Fruit fly (Drosophila melanogaster) whole organism, wandering third instar larva: ENCODE data around the gene CG32036.

Experiments used
- Abd-B ChIP-seq: fragments of >200 bp; optimal IDR thresholded peaks from 2 replicates; lab custom pipeline; 2017; ENCODE audit warnings: missing biosample characterization, missing genetic modification characterization
- CG32264 ChIP-seq: fragments of 200-800 bp; sonication (Bioruptor generic); optimal IDR thresholded peaks from 2 replicates; lab custom pipeline; 2016; ENCODE audit warnings: missing biosample characterization, missing genetic modification characterization
- CG9705 ChIP-seq: fragments of 200-800 bp; sonication (Bioruptor generic); optimal IDR thresholded peaks from 2 replicates; lab custom pipeline; 2018; ENCODE audit warnings: missing biosample characterization, mild to moderate bottlenecking, missing genetic modification characterization
- CrebA ChIP-seq: fragments of 200-800 bp; sonication (Bioruptor generic); optimal IDR thresholded peaks from 2 replicates; lab custom pipeline; 2016; ENCODE audit warnings: missing biosample characterization, mild to moderate bottlenecking, missing genetic modification characterization, borderline replicate concordance
- Dfd ChIP-seq: fragments of >200 bp; optimal IDR thresholded peaks from 2 replicates; lab custom pipeline; 2017; ENCODE audit warnings: missing biosample characterization, missing genetic modification characterization
- Dif ChIP-seq: fragments of 200-275, 200-300 bp; sonication (Bioruptor generic); optimal IDR thresholded peaks from 2 replicates; lab custom pipeline; 2018; ENCODE audit warnings: missing biosample characterization, missing genetic modification characterization; ENCODE audit not compliant: partially characterized antibody
- GATAd ChIP-seq: sonication (Bioruptor generic); optimal IDR thresholded peaks from 2 replicates; lab custom pipeline; 2016; ENCODE audit warnings: missing biosample characterization, missing genetic modification characterization
- HLH106 ChIP-seq: fragments of 200-800 bp; optimal IDR thresholded peaks from 3 replicates; lab custom pipeline; 2019; ENCODE audit warnings: missing biosample characterization, mild to moderate bottlenecking, missing genetic modification characterization, moderate library complexity
- Hnf4 ChIP-seq: fragments of 200-800 bp; sonication (Bioruptor generic); optimal IDR thresholded peaks from 2 replicates; lab custom pipeline; 2016; ENCODE audit warnings: missing biosample characterization, mild to moderate bottlenecking, missing genetic modification characterization
- Hr78 ChIP-seq: fragments of >200 bp; optimal IDR thresholded peaks from 2 replicates; lab custom pipeline; 2017; ENCODE audit warnings: missing biosample characterization, missing genetic modification characterization
- Hr83 ChIP-seq: fragments of 200-300 bp; sonication (Bioruptor generic); optimal IDR thresholded peaks from 2 replicates; lab custom pipeline; 2016; ENCODE audit warnings: missing biosample characterization, mild to moderate bottlenecking, missing genetic modification characterization, moderate library complexity; ENCODE audit not compliant: poor library complexity, severe bottlenecking
- Jra ChIP-seq: sonication (Bioruptor generic); optimal IDR thresholded peaks from 2 replicates; lab custom pipeline; 2016; ENCODE audit warnings: missing biosample characterization, missing genetic modification characterization
- Mio ChIP-seq: sonication (Bioruptor generic); optimal IDR thresholded peaks from 2 replicates; lab custom pipeline; 2016; ENCODE audit warnings: missing biosample characterization, missing genetic modification characterization
- Myc ChIP-seq: fragments of >200 bp; optimal IDR thresholded peaks from 2 replicates; lab custom pipeline; 2017
- N ChIP-seq: fragments of >200 bp; optimal IDR thresholded peaks from 2 replicates; lab custom pipeline; 2018; ENCODE audit warnings: missing biosample characterization, missing external identifiers, missing genetic modification characterization
- OdsH ChIP-seq: fragments of 200-800 bp; sonication (Bioruptor generic); optimal IDR thresholded peaks from 2 replicates; lab custom pipeline; 2016; ENCODE audit warnings: missing biosample characterization, mild to moderate bottlenecking, missing genetic modification characterization
- Rel ChIP-seq, 2 experiments: fragments of 200-800 bp; sonication (Bioruptor generic) in 1 of 2; optimal IDR thresholded peaks; 2 replicates in 1 of 2; 3 replicates in 1 of 2; lab custom pipeline; 2016 to 2019; ENCODE audit warnings: mild to moderate bottlenecking in 2 of 2, missing biosample characterization in 2 of 2, missing genetic modification characterization in 2 of 2, moderate library complexity in 1 of 2
- Sp1 ChIP-seq: fragments of 200-800 bp; sonication (Bioruptor generic); optimal IDR thresholded peaks from 3 replicates; lab custom pipeline; 2019; ENCODE audit warnings: missing biosample characterization, mild to moderate bottlenecking, missing genetic modification characterization, moderate library complexity
- Vsx2 ChIP-seq: fragments of 200-300, 225-300 bp; sonication (Bioruptor generic); optimal IDR thresholded peaks from 2 replicates; lab custom pipeline; 2018; ENCODE audit warnings: missing biosample characterization, missing genetic modification characterization; ENCODE audit not compliant: partially characterized antibody
- br ChIP-seq: fragments of 200-800 bp; sonication (Bioruptor generic); optimal IDR thresholded peaks from 2 replicates; lab custom pipeline; 2016; ENCODE audit warnings: missing biosample characterization, missing genetic modification characterization
- brk ChIP-seq: fragments of 200-800 bp; sonication (Bioruptor generic); optimal IDR thresholded peaks from 2 replicates; lab custom pipeline; 2016; ENCODE audit warnings: missing biosample characterization, mild to moderate bottlenecking, missing genetic modification characterization
- dl ChIP-seq, 2 experiments: fragments of 175-275, 200-275 bp in 1 of 2; fragments of 200-275 bp in 1 of 2; sonication (Bioruptor generic); optimal IDR thresholded peaks; lab custom pipeline; 2018; ENCODE audit warnings: mild to moderate bottlenecking in 2 of 2, missing biosample characterization in 2 of 2, missing genetic modification characterization in 2 of 2, moderate library complexity in 2 of 2; ENCODE audit not compliant: partially characterized antibody in 2 of 2, insufficient read depth in 1 of 2
- dmrt93B ChIP-seq: fragments of 200-800 bp; sonication (Bioruptor generic); optimal IDR thresholded peaks from 2 replicates; lab custom pipeline; 2018; ENCODE audit warnings: missing biosample characterization, mild to moderate bottlenecking, missing genetic modification characterization
- dsf ChIP-seq: sonication (Bioruptor generic); optimal IDR thresholded peaks from 2 replicates; lab custom pipeline; 2016; ENCODE audit warnings: missing biosample characterization, missing genetic modification characterization, borderline replicate concordance
- ey ChIP-seq: fragments of 200-800 bp; sonication (Bioruptor generic); optimal IDR thresholded peaks from 2 replicates; lab custom pipeline; 2016; ENCODE audit warnings: missing biosample characterization, missing genetic modification characterization
- fru ChIP-seq: fragments of 200-800 bp; sonication (Bioruptor generic); optimal IDR thresholded peaks from 3 replicates; lab custom pipeline; 2016; ENCODE audit warnings: missing biosample characterization, mild to moderate bottlenecking, missing genetic modification characterization
- h ChIP-seq: fragments of 200-800 bp; sonication (Bioruptor generic); optimal IDR thresholded peaks from 3 replicates; lab custom pipeline; 2016; ENCODE audit warnings: missing biosample characterization, mild to moderate bottlenecking, missing genetic modification characterization
- jim ChIP-seq: fragments of 175-275, 200-325 bp; sonication (Bioruptor generic); optimal IDR thresholded peaks from 2 replicates; lab custom pipeline; 2016; ENCODE audit warnings: missing biosample characterization, mild to moderate bottlenecking, missing genetic modification characterization
- lola ChIP-seq: fragments of >200 bp; optimal IDR thresholded peaks from 2 replicates; lab custom pipeline; 2017; ENCODE audit warnings: missing biosample characterization, missing genetic modification characterization
- pan ChIP-seq: fragments of >200 bp; optimal IDR thresholded peaks from 2 replicates; lab custom pipeline; 2017
- psq ChIP-seq: fragments of 200-800 bp; sonication (Bioruptor generic); optimal IDR thresholded peaks from 3 replicates; lab custom pipeline; 2017; ENCODE audit warnings: missing biosample characterization, mild to moderate bottlenecking, missing genetic modification characterization, moderate library complexity
- rgr ChIP-seq: fragments of 200-800 bp; sonication (Bioruptor generic); optimal IDR thresholded peaks from 3 replicates; lab custom pipeline; 2016; ENCODE audit warnings: missing biosample characterization, mild to moderate bottlenecking, missing genetic modification characterization
- sage ChIP-seq: fragments of 200-800 bp; sonication (Bioruptor generic); optimal IDR thresholded peaks from 2 replicates; lab custom pipeline; 2016; ENCODE audit warnings: missing biosample characterization, mild to moderate bottlenecking, missing genetic modification characterization
- sv ChIP-seq: fragments of 200-800 bp; sonication (Bioruptor generic); optimal IDR thresholded peaks from 3 replicates; lab custom pipeline; 2016; ENCODE audit warnings: missing biosample characterization, missing genetic modification characterization
- tai ChIP-seq: sonication (Bioruptor generic); optimal IDR thresholded peaks from 2 replicates; lab custom pipeline; 2016; ENCODE audit warnings: missing biosample characterization, missing genetic modification characterization
- usp ChIP-seq: fragments of >200 bp; optimal IDR thresholded peaks from 2 replicates; lab custom pipeline; 2017; ENCODE audit warnings: missing biosample characterization, missing genetic modification characterization
- woc ChIP-seq: sonication (Bioruptor generic); optimal IDR thresholded peaks from 2 replicates; lab custom pipeline; 2016; ENCODE audit warnings: missing biosample characterization, mild to moderate bottlenecking, missing genetic modification characterization

CG32036 gene

DNA sequence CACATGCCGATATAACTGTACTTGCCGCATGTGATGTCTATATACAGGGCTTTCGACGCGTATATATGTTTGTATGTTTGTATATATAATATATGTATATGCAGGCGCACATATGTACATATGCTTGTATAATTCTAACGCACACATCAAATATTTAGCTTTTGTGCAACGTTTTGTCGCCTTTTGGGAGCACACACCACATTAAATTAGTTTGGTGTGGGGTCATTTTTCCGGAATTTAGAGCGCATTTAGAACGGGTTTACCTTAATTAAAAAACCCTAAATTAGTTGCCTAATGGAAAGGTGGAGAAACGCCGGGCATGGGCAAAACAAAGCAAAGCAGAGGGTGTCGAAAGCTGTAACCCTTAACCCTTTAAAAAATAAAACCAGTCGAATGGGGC is 21.8 kb downstream of the CG32036 start:
- no peak for TF ChIP-seq Jra
- no peak for TF ChIP-seq br

DNA sequence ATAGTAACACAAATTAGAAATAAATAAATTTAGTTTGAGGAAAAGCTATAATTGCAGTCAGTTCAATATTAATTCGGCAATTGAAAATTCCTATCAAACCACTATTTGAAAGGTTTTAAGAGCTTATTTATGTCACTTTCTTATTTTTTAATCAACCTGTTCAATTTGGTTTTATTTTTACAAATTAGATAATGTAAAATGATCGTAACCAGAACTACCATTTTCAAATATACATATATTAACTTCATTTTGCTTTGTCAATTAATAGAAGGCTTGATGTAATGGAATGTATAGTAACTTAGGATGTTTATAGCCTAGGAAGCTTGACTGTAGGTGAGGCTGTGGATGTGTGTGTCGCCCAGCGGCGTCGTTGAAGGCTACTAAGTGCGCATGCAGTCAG is 22.4 kb downstream of the CG32036 start:
- no peak for TF ChIP-seq dsf (GFP tag; lab: Kevin White, UChicago)
- TF ChIP-seq rgr (GFP tag; lab: Kevin White, UChicago), result no peak
- no peak for TF ChIP-seq tai (GFP tag; lab: Kevin White, UChicago)
- TF ChIP-seq N (GFP tag; lab: Kevin White, UChicago), result no peak
- no peak for TF ChIP-seq h (GFP tag; lab: Kevin White, UChicago)
- no peak for TF ChIP-seq sage (GFP tag; lab: Kevin White, UChicago)
- peak; percentile 18 for TF ChIP-seq fru (GFP tag; lab: Kevin White, UChicago)
- no peak for TF ChIP-seq pan (lab: Kevin White, UChicago)
- no peak for TF ChIP-seq Sp1 (GFP tag; lab: Kevin White, UChicago)

DNA sequence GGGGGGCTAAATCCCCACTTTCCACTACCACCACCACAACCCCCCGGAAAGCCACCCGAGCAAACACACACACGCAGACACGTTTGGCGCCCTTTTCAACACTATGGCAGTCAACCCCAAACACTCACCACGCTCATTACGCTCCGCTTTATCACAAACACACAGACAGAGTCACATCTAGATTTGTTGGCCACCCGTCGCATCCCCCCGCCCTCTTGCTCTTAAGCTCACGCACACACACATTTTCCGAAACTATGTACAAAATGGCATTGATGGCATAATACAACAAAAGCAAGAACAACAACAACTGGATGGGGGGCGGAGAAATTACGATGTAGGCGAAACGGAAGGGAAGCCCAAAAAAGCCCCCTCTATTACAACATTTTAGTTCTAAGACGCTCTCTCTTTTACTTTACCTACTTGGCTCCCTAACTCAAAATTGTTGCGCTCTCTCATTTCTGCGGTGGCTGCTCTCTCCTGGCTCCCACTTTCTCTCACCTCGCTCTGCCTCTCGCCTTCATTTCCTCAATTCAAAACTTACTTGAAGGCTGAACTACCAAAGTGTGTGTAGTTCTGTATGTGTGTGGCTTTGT is 23.3 kb downstream of the CG32036 start:
- TF ChIP-seq br (no peak), dsf (GFP tag; lab: Kevin White, UChicago) (no peak), Jra (no peak), N (GFP tag; lab: Kevin White, UChicago) (no peak), Hnf4 (GFP tag; lab: Kevin White, UChicago) (no peak), lola (GFP tag; lab: Kevin White, UChicago) (no peak), Rel (GFP tag; optimal IDR thresholded peaks at IDR 0.05; lab: Kevin White, UChicago) (no peak), Rel (tag; optimal IDR thresholded peaks at IDR 0.05; lab: Kevin White, UChicago) (no peak), CrebA (GFP tag; lab: Kevin White, UChicago) (no peak), brk (GFP tag; lab: Kevin White, UChicago) (no peak), Dfd (GFP tag; lab: Kevin White, UChicago) (no peak), dl (GFP tag; optimal IDR thresholded peaks at IDR 0.05; lab: Kevin White, UChicago; ENCODE audit: insufficient read depth in 1 of 2, partially characterized antibody in 2 of 2) (no peak), rgr (GFP tag; lab: Kevin White, UChicago) (no peak), Mio (GFP tag; lab: Kevin White, UChicago) (no peak)

DNA sequence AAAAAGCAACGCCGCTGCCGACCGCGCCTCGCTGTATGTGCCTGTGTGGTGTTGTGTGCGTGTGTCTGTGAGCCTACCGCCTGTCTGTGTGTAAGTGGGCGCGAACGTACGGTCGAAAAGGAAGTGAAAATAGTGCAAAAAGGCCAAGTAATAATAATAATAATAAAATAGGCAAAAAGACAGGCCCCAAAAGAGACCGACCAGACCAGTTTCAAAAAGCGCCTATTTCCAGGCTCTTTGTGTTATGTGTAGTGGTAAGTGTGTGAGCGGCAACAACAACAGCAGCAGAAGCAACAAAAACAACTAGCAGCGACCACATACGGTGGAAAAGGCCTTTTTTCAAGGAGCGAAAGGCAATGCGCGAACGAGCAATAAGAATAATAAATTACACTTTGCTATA is 26.2 kb downstream of the CG32036 start:
- TF ChIP-seq Dif (GFP tag; lab: Kevin White, UChicago) (no peak), psq (GFP tag; lab: Kevin White, UChicago) (no peak), Dfd (GFP tag; lab: Kevin White, UChicago) (no peak), fru (GFP tag; lab: Kevin White, UChicago) (no peak), N (GFP tag; lab: Kevin White, UChicago) (no peak)
- TF ChIP-seq, all 38 proteins: peak for 0

DNA sequence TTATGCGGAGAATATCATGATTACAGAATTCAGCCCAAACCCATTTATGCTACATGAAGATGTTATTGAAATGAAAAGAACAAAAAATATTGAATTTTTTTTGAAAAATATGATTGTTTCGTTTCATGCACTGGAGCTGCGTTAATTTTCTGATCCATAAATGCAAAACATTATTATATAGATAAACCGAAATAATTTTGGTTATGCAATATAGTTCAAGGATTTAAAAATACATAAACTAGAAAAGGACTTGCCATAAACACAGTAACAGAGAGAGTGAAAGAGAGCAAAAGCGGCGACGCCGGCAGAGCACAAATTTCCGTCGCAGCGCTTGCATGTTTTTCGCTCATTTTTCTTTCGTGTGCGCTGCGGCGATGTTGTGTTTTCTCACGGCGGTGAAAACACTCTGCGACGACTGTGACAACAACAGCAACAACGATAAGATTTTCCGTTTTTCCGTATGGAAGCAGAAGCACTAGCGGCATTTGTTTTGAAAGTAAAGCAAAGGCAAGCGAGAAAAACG is 26.7 kb downstream of the CG32036 start:
- TF ChIP-seq h (GFP tag; lab: Kevin White, UChicago) (peak; percentile 89), Mio (GFP tag; lab: Kevin White, UChicago) (no peak), usp (GFP tag; lab: Kevin White, UChicago) (no peak), br (peak; percentile 83), pan (lab: Kevin White, UChicago) (no peak), rgr (GFP tag; lab: Kevin White, UChicago) (peak; percentile 73), N (GFP tag; lab: Kevin White, UChicago) (no peak), brk (GFP tag; lab: Kevin White, UChicago) (peak; percentile 84), OdsH (peak; percentile 78), GATAd (no peak), tai (GFP tag; lab: Kevin White, UChicago) (peak; percentile 61), lola (GFP tag; lab: Kevin White, UChicago) (no peak), ey (peak; percentile 76), Jra (peak; percentile 24), woc (GFP tag; lab: Kevin White, UChicago) (peak; percentile 89), Hr83 (no peak), dmrt93B (GFP tag; lab: Kevin White, UChicago) (peak; percentile 79), Abd-B (GFP tag; lab: Kevin White, UChicago) (no peak), Vsx2 (GFP tag; lab: Kevin White, UChicago) (no peak), dl (GFP tag; optimal IDR thresholded peaks at IDR 0.05; lab: Kevin White, UChicago; ENCODE audit: insufficient read depth in 1 of 2, partially characterized antibody in 2 of 2) (no peak), HLH106 (tag; lab: Kevin White, UChicago) (peak; percentile 88), sage (GFP tag; lab: Kevin White, UChicago) (peak; percentile 82), Myc (lab: Kevin White, UChicago) (no peak), Rel (GFP tag; optimal IDR thresholded peaks at IDR 0.05; lab: Kevin White, UChicago) (no peak), Rel (tag; optimal IDR thresholded peaks at IDR 0.05; lab: Kevin White, UChicago) (peak; percentile 61), Sp1 (GFP tag; lab: Kevin White, UChicago) (peak; percentile 94), CrebA (GFP tag; lab: Kevin White, UChicago) (no peak), CG9705 (GFP tag; lab: Kevin White, UChicago) (peak; percentile 81), sv (GFP tag; lab: Kevin White, UChicago) (peak; percentile 70), Hr78 (GFP tag; lab: Kevin White, UChicago) (no peak), CG32264 (GFP tag; lab: Kevin White, UChicago) (peak; percentile 50), jim (GFP tag; lab: Kevin White, UChicago) (no peak), Dif (GFP tag; lab: Kevin White, UChicago) (no peak)
